Worm (Caenorhabditis elegans) whole organism, young adult: ENCODE measurements around the gene sinh-1.

ENCODE experiments used
- dpl-1 ChIP-seq: fragments of 150-350 bp; optimal IDR thresholded peaks from 2 replicates; lab custom pipeline; 2014; ENCODE audit warnings: missing biosample characterization, missing genetic modification reagents, missing genetic modification characterization
- mxl-1 ChIP-seq: sonication (generic microtip); optimal IDR thresholded peaks from 2 replicates; lab custom pipeline; 2016; ENCODE audit warnings: missing genetic modification characterization, missing compliant biosample characterization
- tbp1 ChIP-seq: fragments of 200-800 bp; sonication (Bioruptor generic); optimal IDR thresholded peaks from 2 replicates; lab custom pipeline; 2018; ENCODE audit warnings: mild to moderate bottlenecking, missing genetic modification characterization, missing compliant biosample characterization
- unc-62 ChIP-seq: fragments of 150-350 bp; optimal IDR thresholded peaks from 2 replicates; lab custom pipeline; 2014; ENCODE audit warnings: missing biosample characterization, missing genetic modification reagents, missing genetic modification characterization

ce11 chrII:12226192-12226591, 1.9 kb upstream of the sinh-1 start:
- TF ChIP-seq mxl-1 (no peak), dpl-1 (GFP tag; lab: Kevin White, UChicago) (no peak), tbp1 (GFP tag; lab: Kevin White, UChicago) (no peak), unc-62 (GFP tag; lab: Kevin White, UChicago) (no peak)
